Fruit fly (Drosophila melanogaster) whole organism, embryonic: ENCODE results near the gene amrt.

Source experiments
- Abd-B ChIP-seq: fragments of 200-800 bp; sonication (Bioruptor generic); optimal IDR thresholded peaks from 2 replicates; lab custom pipeline; 2018; ENCODE audit warnings: missing biosample characterization, mild to moderate bottlenecking, missing genetic modification characterization, moderate library complexity
- Atf6 ChIP-seq: fragments of 200-800 bp; sonication (Bioruptor generic); IDR thresholded peaks from 2 replicates; pipeline ENCODE4 v1.3.6; 2022; ENCODE audit warnings: missing biosample characterization, missing genetic modification characterization
- Bdp1 ChIP-seq: fragments of 200-800 bp; sonication (Bioruptor generic); optimal IDR thresholded peaks from 3 replicates; lab custom pipeline; 2016; ENCODE audit warnings: missing biosample characterization, missing genetic modification characterization
- CG10321 ChIP-seq: fragments of 200-800 bp; sonication (Bioruptor generic); IDR thresholded peaks from 2 replicates; pipeline ENCODE4 v1.3.6; 2022; ENCODE audit warnings: missing biosample characterization, missing genetic modification characterization
- CG13894 ChIP-seq: fragments of 200-800 bp; sonication (Bioruptor generic); optimal IDR thresholded peaks from 3 replicates; lab custom pipeline; 2018; ENCODE audit warnings: missing biosample characterization, mild to moderate bottlenecking, missing genetic modification characterization, moderate library complexity
- CG2120 ChIP-seq: fragments of 200-800 bp; sonication (Bioruptor generic); optimal IDR thresholded peaks from 3 replicates; lab custom pipeline; 2016; ENCODE audit warnings: missing biosample characterization, missing genetic modification characterization
- CG2202 ChIP-seq: fragments of 200-800 bp; sonication (Bioruptor generic); optimal IDR thresholded peaks from 2 replicates; lab custom pipeline; 2018; ENCODE audit warnings: missing biosample characterization, mild to moderate bottlenecking, missing genetic modification characterization
- CG43689 ChIP-seq: fragments of 200-800 bp; sonication (Bioruptor generic); IDR thresholded peaks from 2 replicates; pipeline ENCODE4 v1.3.6; 2022; ENCODE audit warnings: missing biosample characterization, missing genetic modification characterization
- CG4820 ChIP-seq: fragments of 200-800 bp; sonication (Bioruptor generic); optimal IDR thresholded peaks from 3 replicates; lab custom pipeline; 2016; ENCODE audit warnings: missing biosample characterization, missing genetic modification characterization
- CG6689 ChIP-seq: fragments of 200-800 bp; sonication (Bioruptor generic); IDR thresholded peaks from 2 replicates; pipeline ENCODE4 v1.3.6; 2022; ENCODE audit warnings: missing biosample characterization, missing genetic modification characterization
- CG6813 ChIP-seq: fragments of 200-800 bp; sonication (Bioruptor generic); optimal IDR thresholded peaks from 2 replicates; lab custom pipeline; 2017; ENCODE audit warnings: missing biosample characterization, missing genetic modification characterization, mild to moderate bottlenecking, moderate library complexity, missing genetic modification reagents
- CG8281 ChIP-seq: fragments of 200-800 bp; sonication (Bioruptor generic); optimal IDR thresholded peaks from 2 replicates; lab custom pipeline; 2018; ENCODE audit warnings: missing biosample characterization, mild to moderate bottlenecking, missing genetic modification characterization, moderate library complexity
- CG9727 ChIP-seq: fragments of 200-800 bp; sonication (Bioruptor generic); optimal IDR thresholded peaks from 3 replicates; lab custom pipeline; 2017; ENCODE audit warnings: missing biosample characterization, mild to moderate bottlenecking, missing genetic modification characterization
- CG9876 ChIP-seq: fragments of 200-800 bp; sonication (Bioruptor generic); optimal IDR thresholded peaks from 2 replicates; lab custom pipeline; 2016; ENCODE audit warnings: missing biosample characterization, missing genetic modification characterization
- Ets65A ChIP-seq: fragments of 200-800 bp; sonication (Bioruptor generic); peaks from one replicate; lab custom pipeline; 2016; ENCODE audit warnings: missing biosample characterization, missing genetic modification characterization
- Jarid2 ChIP-seq: fragments of 200-800 bp; sonication (Bioruptor generic); optimal IDR thresholded peaks from 3 replicates; lab custom pipeline; 2017; ENCODE audit warnings: mild to moderate bottlenecking, missing biosample characterization, missing genetic modification reagents, missing genetic modification characterization
- Lhr ChIP-seq: fragments of 200-800 bp; sonication (Bioruptor generic); optimal IDR thresholded peaks from 3 replicates; lab custom pipeline; 2017; ENCODE audit warnings: mild to moderate bottlenecking, missing biosample characterization, missing genetic modification reagents, missing genetic modification characterization
- Neu2 ChIP-seq: fragments of 200-800 bp; sonication (Bioruptor generic); optimal IDR thresholded peaks from 3 replicates; lab custom pipeline; 2016; ENCODE audit warnings: missing biosample characterization, missing genetic modification characterization, borderline replicate concordance
- Optix ChIP-seq: fragments of 200-800 bp; sonication (Bioruptor generic); IDR thresholded peaks from 3 replicates; pipeline ENCODE4 v1.3.6; 2022; ENCODE audit warnings: missing biosample characterization, missing genetic modification characterization
- Pdp1 ChIP-seq, 2 experiments: fragments of 200-800 bp; sonication (Bioruptor generic); optimal IDR thresholded peaks; 3 replicates each; lab custom pipeline; 2016; ENCODE audit warnings: missing biosample characterization in 2 of 2, missing genetic modification characterization in 2 of 2, mild to moderate bottlenecking in 1 of 2, moderate library complexity in 1 of 2
- Sox102F ChIP-seq: fragments of 200-800 bp; sonication (Bioruptor generic); optimal IDR thresholded peaks from 2 replicates; lab custom pipeline; 2018; ENCODE audit warnings: missing biosample characterization, mild to moderate bottlenecking, missing genetic modification characterization, moderate library complexity
- TFAM ChIP-seq: fragments of 200-800 bp; sonication (Bioruptor generic); optimal IDR thresholded peaks from 2 replicates; lab custom pipeline; 2017; ENCODE audit warnings: missing biosample characterization, missing genetic modification characterization, inconsistent platforms
- bcd ChIP-seq: fragments of 200-800 bp; sonication (Bioruptor generic); optimal IDR thresholded peaks from 2 replicates; lab custom pipeline; 2017; ENCODE audit warnings: missing biosample characterization, mild to moderate bottlenecking, missing genetic modification characterization
- btn ChIP-seq: fragments of 200-800 bp; sonication (Bioruptor generic); optimal IDR thresholded peaks from 2 replicates; lab custom pipeline; 2016; ENCODE audit warnings: missing biosample characterization, missing genetic modification characterization
- corto ChIP-seq: fragments of 200-800 bp; sonication (Bioruptor generic); optimal IDR thresholded peaks from 2 replicates; lab custom pipeline; 2016; ENCODE audit warnings: missing biosample characterization, mild to moderate bottlenecking, missing genetic modification characterization, moderate library complexity
- dmrt11E ChIP-seq: fragments of 200-800 bp; sonication (Bioruptor generic); optimal IDR thresholded peaks from 3 replicates; lab custom pipeline; 2018; ENCODE audit warnings: missing biosample characterization, mild to moderate bottlenecking, missing genetic modification characterization, moderate library complexity
- gem ChIP-seq: fragments of 200-800 bp; sonication (Bioruptor generic); optimal IDR thresholded peaks from 2 replicates; lab custom pipeline; 2019; ENCODE audit warnings: missing biosample characterization, mild to moderate bottlenecking, missing genetic modification characterization, moderate library complexity
- maf-S ChIP-seq: fragments of 200-800 bp; sonication (Bioruptor generic); optimal IDR thresholded peaks from 2 replicates; lab custom pipeline; 2016; ENCODE audit warnings: missing biosample characterization, missing genetic modification characterization
- otp ChIP-seq: fragments of 200-800 bp; sonication (Bioruptor generic); IDR thresholded peaks from 3 replicates; pipeline ENCODE4, ENCODE4 v1.3.6; 2022; ENCODE audit warnings: missing biosample characterization, missing genetic modification characterization
- pfk ChIP-seq: fragments of 200-800 bp; sonication (Bioruptor generic); optimal IDR thresholded peaks from 2 replicates; lab custom pipeline; 2018; ENCODE audit warnings: missing biosample characterization, mild to moderate bottlenecking, missing genetic modification characterization, moderate library complexity
- prd ChIP-seq, 3 experiments: fragments of >200 bp in 2 of 3; fragments of 200-800 bp in 1 of 3; sonication (Bioruptor generic) in 1 of 3; optimal IDR thresholded peaks in 2 of 3; IDR thresholded peaks in 1 of 3; 2 replicates in 2 of 3; 3 replicates in 1 of 3; pipeline versions ENCODE4 v1.3.6 to Lab custom; 2017 to 2022; ENCODE audit warnings: missing biosample characterization in 1 of 3, missing genetic modification characterization in 1 of 3
- ranshi ChIP-seq: fragments of 200-800 bp; sonication (Bioruptor generic); IDR thresholded peaks from 2 replicates; pipeline ENCODE4 v1.3.6; 2022; ENCODE audit warnings: missing biosample characterization, missing genetic modification characterization
- row ChIP-seq: fragments of 200-800 bp; sonication (Bioruptor generic); IDR thresholded peaks from 3 replicates; pipeline ENCODE4 v1.3.6; 2022; ENCODE audit warnings: missing biosample characterization, missing genetic modification characterization
- sens ChIP-seq: fragments of 200-800 bp; sonication (Bioruptor generic); peaks from one replicate; lab custom pipeline; 2016; ENCODE audit warnings: missing biosample characterization, missing genetic modification characterization
- slbo ChIP-seq: fragments of 200-800 bp; sonication (Bioruptor generic); IDR thresholded peaks from 2 replicates; pipeline ENCODE4 v1.3.6; 2022; ENCODE audit warnings: missing biosample characterization, missing genetic modification characterization
- sob ChIP-seq: fragments of 200-800 bp; sonication (Bioruptor generic); IDR thresholded peaks from 2 replicates; pipeline ENCODE4 v1.3.6; 2022; ENCODE audit warnings: missing biosample characterization, missing genetic modification characterization
- tap ChIP-seq: fragments of 200-800 bp; optimal IDR thresholded peaks from 3 replicates; lab custom pipeline; 2019; ENCODE audit warnings: missing biosample characterization, mild to moderate bottlenecking, missing genetic modification characterization, moderate library complexity
- tx ChIP-seq: fragments of 200-800 bp; sonication (Bioruptor generic); optimal IDR thresholded peaks from 2 replicates; lab custom pipeline; 2016; ENCODE audit warnings: missing biosample characterization, missing genetic modification characterization
- zen ChIP-seq: fragments of 200-800 bp; sonication (Bioruptor generic); optimal IDR thresholded peaks from 3 replicates; lab custom pipeline; 2018; ENCODE audit warnings: missing biosample characterization, mild to moderate bottlenecking, missing genetic modification characterization, moderate library complexity
- zfh1 ChIP-seq: fragments of 200-800 bp; sonication (Bioruptor generic); IDR thresholded peaks from 3 replicates; pipeline ENCODE4 v1.3.6; 2022; ENCODE audit warnings: missing biosample characterization, missing genetic modification characterization

The amrt gene

dm6 chrX:13797538-13797937 lies 15.3 kb downstream of the amrt start, which contains the start of gene CG10996:
TSS of gene CG10996 (minus strand) at chrX:13797638.
- TF ChIP-seq sens (GFP tag; lab: Kevin White, UChicago) (peak; percentile 15), CG9876 (GFP tag; lab: Kevin White, UChicago) (no peak)
- TF ChIP-seq, all 482 proteins: peak for 1

- TF ChIP-seq prd (optimal IDR thresholded peaks at IDR 0.05; lab: Kevin White, UChicago) (no peak), prd (GFP tag; IDR thresholded peaks at IDR 0.05; lab: Robert Waterston, UW) (no peak; the same call in 2 of the 3 replicates), tx (no peak), CG43689 (GFP tag; lab: Robert Waterston, UW) (no peak), dmrt11E (tag; lab: Kevin White, UChicago) (no peak), zen (tag; lab: Kevin White, UChicago) (no peak), CG10321 (GFP tag; lab: Robert Waterston, UW) (no peak), Pdp1 (GFP tag; optimal IDR thresholded peaks at IDR 0.05; lab: Kevin White, UChicago) (peak in 1 of 2 experiments; percentile 13), CG9727 (no peak), Optix (GFP tag; lab: Robert Waterston, UW) (no peak), sens (GFP tag; lab: Kevin White, UChicago) (peak; percentile 9), CG8281 (no peak), CG4820 (no peak), CG2202 (tag; lab: Kevin White, UChicago) (no peak), TFAM (GFP tag; lab: Kevin White, UChicago) (no peak), Ets65A (GFP tag; lab: Kevin White, UChicago) (peak; percentile 89), Atf6 (GFP tag; lab: Robert Waterston, UW) (no peak), Lhr (no peak), otp (GFP tag; lab: Robert Waterston, UW) (no peak), btn (GFP tag; lab: Kevin White, UChicago) (no peak), gem (tag; lab: Kevin White, UChicago) (peak; percentile 19), Jarid2 (GFP tag; lab: Kevin White, UChicago) (no peak), Neu2 (no peak), Sox102F (peak; percentile 25), sob (GFP tag; lab: Robert Waterston, UW) (0 out of 2 replicates have a peak, but pooled peaks have one; percentile 19), CG6689 (GFP tag; lab: Robert Waterston, UW) (peak; percentile 33; the same call in 1 of the 2 replicates), corto (GFP tag; lab: Kevin White, UChicago) (no peak), ranshi (no peak), tap (no peak), CG9876 (GFP tag; lab: Kevin White, UChicago) (no peak), slbo (peak; percentile 29; the same call in 1 of the 2 replicates), pfk (no peak), zfh1 (no peak), CG6813 (GFP tag; lab: Kevin White, UChicago) (no peak), Abd-B (GFP tag; lab: Kevin White, UChicago) (no peak), maf-S (GFP tag; lab: Kevin White, UChicago) (no peak), bcd (no peak), CG2120 (GFP tag; lab: Kevin White, UChicago) (no peak), row (GFP tag; lab: Robert Waterston, UW) (peak; percentile 32; the same call in 2 of the 3 replicates), CG13894 (tag; lab: Kevin White, UChicago) (no peak), Bdp1 (GFP tag; lab: Kevin White, UChicago) (no peak)
Observed at dm6 chrX:13800680-13801079, 18.4 kb downstream of the amrt start.
